Worm (Caenorhabditis elegans) whole organism, young adult: Measurements from ENCODE around the gene R02F2.7.
A peak's percentile ranks its signal among the peaks of the same experiment; 100 is the strongest.

ENCODE experiments used
- B0336.3 ChIP-seq: fragments of 200-800 bp; sonication (Bioruptor generic); IDR thresholded peaks from 2 replicates; pipeline ENCODE4 v1.3.6; 2022; ENCODE audit warnings: missing genetic modification characterization, missing compliant biosample characterization
- C06A6.2 ChIP-seq: fragments of 200-800 bp; sonication (Bioruptor generic); conservative IDR thresholded peaks from 2 replicates; pipeline ENCODE4 v1.3.6; 2022; ENCODE audit warnings: missing genetic modification characterization, missing compliant biosample characterization
- F22D6.2 ChIP-seq: sonication (generic microtip); optimal IDR thresholded peaks from 2 replicates; lab custom pipeline; 2016; ENCODE audit warnings: mild to moderate bottlenecking, missing genetic modification characterization, missing compliant biosample characterization
- F37B4.10 ChIP-seq: fragments of 200-800 bp; sonication (Bioruptor generic); IDR thresholded peaks from 2 replicates; pipeline ENCODE4 v1.3.6; 2022; ENCODE audit warnings: missing genetic modification characterization, missing compliant biosample characterization
- F39B2.1 ChIP-seq: fragments of 200-800 bp; sonication (Bioruptor generic); IDR thresholded peaks from 2 replicates; pipeline ENCODE4 v1.3.6; 2022; ENCODE audit warnings: missing genetic modification reagents, missing genetic modification characterization, missing compliant biosample characterization
- F49E8.2 ChIP-seq: sonication (generic microtip); optimal IDR thresholded peaks from 3 replicates; lab custom pipeline; 2017; ENCODE audit warnings: missing genetic modification characterization, mild to moderate bottlenecking, missing compliant biosample characterization, antibody characterized with exemption, moderate library complexity; ENCODE audit not compliant: insufficient read depth
- K11D2.4 ChIP-seq: fragments of 200-800 bp; sonication (Bioruptor generic); IDR thresholded peaks from 2 replicates; pipeline ENCODE4 v1.3.6; 2022; ENCODE audit warnings: missing genetic modification reagents, missing genetic modification characterization, missing compliant biosample characterization
- T07F8.4 ChIP-seq: sonication (generic microtip); optimal IDR thresholded peaks from 2 replicates; lab custom pipeline; 2016; ENCODE audit warnings: mild to moderate bottlenecking, missing genetic modification characterization, moderate library complexity, missing compliant biosample characterization
- ZK185.1 ChIP-seq: sonication (generic microtip); optimal IDR thresholded peaks from 2 replicates; lab custom pipeline; 2016; ENCODE audit warnings: mild to moderate bottlenecking, missing genetic modification characterization, missing compliant biosample characterization; ENCODE audit not compliant: poor library complexity, severe bottlenecking
- akir-1 ChIP-seq: fragments of 200-800 bp; sonication (Bioruptor generic); optimal IDR thresholded peaks from 2 replicates; lab custom pipeline; 2018; ENCODE audit warnings: mild to moderate bottlenecking, missing genetic modification characterization, moderate library complexity, missing compliant biosample characterization
- atf-7 ChIP-seq: sonication (generic microtip); optimal IDR thresholded peaks from 2 replicates; lab custom pipeline; 2017; ENCODE audit warnings: mild to moderate bottlenecking, missing genetic modification characterization, missing compliant biosample characterization
- attf-6 ChIP-seq: fragments of 200-800 bp; sonication (Bioruptor generic); IDR thresholded peaks from 2 replicates; pipeline ENCODE4 v1.3.6; 2022; ENCODE audit warnings: missing genetic modification reagents, missing genetic modification characterization, missing compliant biosample characterization
- bed-2 ChIP-seq: fragments of 200-800 bp; sonication (Bioruptor generic); IDR thresholded peaks from 2 replicates; pipeline ENCODE4 v1.3.6; 2022; ENCODE audit warnings: missing genetic modification reagents, missing genetic modification characterization, missing compliant biosample characterization
- ceh-100 ChIP-seq: fragments of 200-800 bp; sonication (Bioruptor generic); IDR thresholded peaks from 2 replicates; pipeline ENCODE4 v1.3.6; 2022; ENCODE audit warnings: missing genetic modification reagents, missing genetic modification characterization, missing compliant biosample characterization
- ceh-40 ChIP-seq: fragments of 200-800 bp; sonication (Bioruptor generic); IDR thresholded peaks from 2 replicates; pipeline ENCODE4 v1.3.6; 2022; ENCODE audit warnings: missing genetic modification characterization, missing compliant biosample characterization
- chd-7 ChIP-seq: sonication (generic microtip); optimal IDR thresholded peaks from 2 replicates; lab custom pipeline; 2016; ENCODE audit warnings: mild to moderate bottlenecking, missing genetic modification characterization, moderate library complexity, missing compliant biosample characterization
- efl-1 ChIP-seq: fragments of 150-350 bp; optimal IDR thresholded peaks from 2 replicates; lab custom pipeline; 2014; ENCODE audit warnings: missing biosample characterization, missing genetic modification reagents, missing genetic modification characterization
- egl-18 ChIP-seq: fragments of 200-800 bp; sonication (Bioruptor generic); IDR thresholded peaks from 2 replicates; pipeline ENCODE4 v1.3.6; 2022; ENCODE audit warnings: missing genetic modification reagents, missing genetic modification characterization, missing compliant biosample characterization
- egrh-3 ChIP-seq: fragments of 200-800 bp; sonication (Bioruptor generic); IDR thresholded peaks from 2 replicates; pipeline ENCODE4 v1.3.6; 2022; ENCODE audit warnings: missing genetic modification reagents, missing genetic modification characterization, missing compliant biosample characterization
- ets-4 ChIP-seq: fragments of 200-800 bp; sonication (Bioruptor generic); optimal IDR thresholded peaks from 2 replicates; lab custom pipeline; 2018; ENCODE audit warnings: mild to moderate bottlenecking, missing genetic modification characterization, missing compliant biosample characterization
- fkh-3 ChIP-seq: sonication (generic microtip); optimal IDR thresholded peaks from 2 replicates; lab custom pipeline; 2016; ENCODE audit warnings: mild to moderate bottlenecking, missing genetic modification characterization, missing compliant biosample characterization
- hmg-1.2 ChIP-seq: fragments of 200-800 bp; sonication (Bioruptor generic); IDR thresholded peaks from 2 replicates; pipeline ENCODE4 v1.3.6; 2022; ENCODE audit warnings: missing genetic modification reagents, missing genetic modification characterization, missing compliant biosample characterization
- hrde-1 ChIP-seq: sonication (generic microtip); optimal IDR thresholded peaks from 2 replicates; lab custom pipeline; 2016; ENCODE audit warnings: missing genetic modification characterization, mild to moderate bottlenecking, missing compliant biosample characterization, moderate library complexity, missing genotype, missing genetic modification reagents, borderline replicate concordance
- lag-1 ChIP-seq: fragments of 200-800 bp; sonication (Bioruptor generic); IDR thresholded peaks from 2 replicates; pipeline ENCODE4 v1.3.6; 2022; ENCODE audit warnings: missing genetic modification reagents, missing genetic modification characterization, missing compliant biosample characterization
- let-607 ChIP-seq, 2 experiments: fragments of 200-800 bp in 1 of 2; sonication (Bioruptor generic) in 1 of 2; sonication (generic microtip) in 1 of 2; optimal IDR thresholded peaks; 2 replicates each; lab custom pipeline; 2016 to 2018; ENCODE audit warnings: mild to moderate bottlenecking in 2 of 2, missing compliant biosample characterization in 2 of 2, missing genetic modification characterization in 2 of 2, moderate library complexity in 2 of 2, missing genotype in 1 of 2
- lin-54 ChIP-seq: fragments of 200-800 bp; sonication (Bioruptor generic); optimal IDR thresholded peaks from 2 replicates; lab custom pipeline; 2018; ENCODE audit warnings: mild to moderate bottlenecking, missing genetic modification characterization, missing compliant biosample characterization
- lir-1 ChIP-seq: fragments of 200-800 bp; sonication (Bioruptor generic); conservative IDR thresholded peaks from 2 replicates; pipeline ENCODE4 v1.3.6; 2022; ENCODE audit warnings: missing genetic modification reagents, missing genetic modification characterization, missing compliant biosample characterization
- madf-3 ChIP-seq: fragments of 200-800 bp; sonication (Bioruptor generic); IDR thresholded peaks from 2 replicates; pipeline ENCODE4 v1.3.6; 2022; ENCODE audit warnings: missing genetic modification reagents, missing genetic modification characterization, missing compliant biosample characterization
- madf-6 ChIP-seq: fragments of 200-800 bp; sonication (Bioruptor generic); IDR thresholded peaks from 2 replicates; pipeline ENCODE4 v1.3.6; 2022; ENCODE audit warnings: missing genetic modification reagents, missing genetic modification characterization, missing compliant biosample characterization
- mcd-1 ChIP-seq: fragments of 200-800 bp; sonication (Bioruptor generic); IDR thresholded peaks from 2 replicates; pipeline ENCODE4 v1.3.6; 2022; ENCODE audit warnings: missing genetic modification reagents, missing genetic modification characterization, missing compliant biosample characterization
- mel-28 ChIP-seq: sonication (generic microtip); optimal IDR thresholded peaks from 2 replicates; lab custom pipeline; 2016; ENCODE audit warnings: borderline replicate concordance, mild to moderate bottlenecking, missing genetic modification characterization, missing compliant biosample characterization
- nfya-1 ChIP-seq: sonication (generic microtip); optimal IDR thresholded peaks from 2 replicates; lab custom pipeline; 2017; ENCODE audit warnings: antibody characterized with exemption, missing compliant biosample characterization, missing genetic modification characterization, borderline replicate concordance; ENCODE audit not compliant: insufficient read depth
- nhr-179 ChIP-seq: sonication (generic microtip); optimal IDR thresholded peaks from 2 replicates; lab custom pipeline; 2016; ENCODE audit warnings: mild to moderate bottlenecking, missing genetic modification characterization, missing compliant biosample characterization
- nhr-27 ChIP-seq: fragments of 200-800 bp; sonication (Bioruptor generic); optimal IDR thresholded peaks from 2 replicates; lab custom pipeline; 2018; ENCODE audit warnings: mild to moderate bottlenecking, missing genetic modification characterization, moderate library complexity, missing compliant biosample characterization
- rec-8 ChIP-seq, 2 experiments: sonication (generic microtip); optimal IDR thresholded peaks; 2 replicates each; lab custom pipeline; 2016; ENCODE audit warnings: mild to moderate bottlenecking in 2 of 2, missing genetic modification characterization in 2 of 2, missing genetic modification reagents in 2 of 2, missing genotype in 2 of 2, missing biosample characterization in 1 of 2, missing compliant biosample characterization in 1 of 2, moderate library complexity in 1 of 2
- rpc-1 ChIP-seq, 2 experiments: fragments of 150-350 bp in 1 of 2; sonication (generic microtip) in 1 of 2; optimal IDR thresholded peaks; 2 replicates each; lab custom pipeline; 2014 to 2018; ENCODE audit warnings: missing biosample characterization in 1 of 2, missing genetic modification characterization in 1 of 2, missing genetic modification reagents in 1 of 2, missing genotype in 1 of 2
- sea-2 ChIP-seq: fragments of 200-800 bp; sonication (Bioruptor generic); IDR thresholded peaks from 2 replicates; pipeline ENCODE4 v1.3.6; 2022; ENCODE audit warnings: missing genetic modification characterization, missing compliant biosample characterization
- tbx-9 ChIP-seq: sonication (generic microtip); optimal IDR thresholded peaks from 2 replicates; lab custom pipeline; 2016; ENCODE audit warnings: borderline replicate concordance, missing genetic modification characterization, inconsistent platforms, missing compliant biosample characterization
- unc-130 ChIP-seq: sonication (generic microtip); optimal IDR thresholded peaks from 2 replicates; lab custom pipeline; 2016; ENCODE audit warnings: missing genetic modification reagents, missing genetic modification characterization, missing compliant biosample characterization
- zfh-2 ChIP-seq: fragments of 200-800 bp; sonication (Bioruptor generic); conservative IDR thresholded peaks from 2 replicates; pipeline ENCODE4 v1.3.6; 2022; ENCODE audit warnings: missing genetic modification reagents, missing genetic modification characterization, missing compliant biosample characterization
- ztf-22 ChIP-seq: fragments of 200-800 bp; sonication (Bioruptor generic); optimal IDR thresholded peaks from 2 replicates; lab custom pipeline; 2018; ENCODE audit warnings: mild to moderate bottlenecking, missing genetic modification characterization, moderate library complexity, missing compliant biosample characterization
- ztf-6 ChIP-seq: fragments of 200-800 bp; sonication (Bioruptor generic); IDR thresholded peaks from 2 replicates; pipeline ENCODE4 v1.3.6; 2022; ENCODE audit warnings: missing genetic modification reagents, missing genetic modification characterization, missing compliant biosample characterization

R02F2.7 gene

DNA sequence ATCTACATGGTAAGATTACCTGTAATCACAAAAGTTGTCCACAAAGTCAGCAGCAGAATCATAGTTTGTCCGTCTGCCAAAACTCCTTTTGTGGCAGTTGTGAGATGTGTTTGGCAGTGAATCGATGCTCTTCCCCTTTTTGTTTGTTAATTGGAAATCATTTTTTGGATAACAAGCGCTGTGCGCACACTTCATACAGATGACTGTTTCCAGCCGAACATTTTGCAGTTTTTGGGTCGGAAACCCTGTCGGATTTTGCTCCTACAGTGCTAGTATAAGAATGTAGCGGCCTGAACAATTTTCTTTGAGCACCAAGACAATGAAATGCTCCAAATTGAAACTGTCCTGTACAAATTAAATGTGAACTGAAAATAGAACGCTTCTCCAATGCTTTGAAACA is 25.1 kb upstream of the R02F2.7 start, which contains the start of gene D1044.7:
TSS of gene D1044.7 (minus strand) at position 101 of the 400 bp plus-strand sequence.
- TF ChIP-seq madf-3 (GFP tag; lab: Robert Waterston, UW), result peak; percentile 34; the same call in 1 of the 2 replicates
- TF ChIP-seq let-607 (tag; optimal IDR thresholded peaks at IDR 0.05; lab: Kevin White, UChicago), result no peak

DNA sequence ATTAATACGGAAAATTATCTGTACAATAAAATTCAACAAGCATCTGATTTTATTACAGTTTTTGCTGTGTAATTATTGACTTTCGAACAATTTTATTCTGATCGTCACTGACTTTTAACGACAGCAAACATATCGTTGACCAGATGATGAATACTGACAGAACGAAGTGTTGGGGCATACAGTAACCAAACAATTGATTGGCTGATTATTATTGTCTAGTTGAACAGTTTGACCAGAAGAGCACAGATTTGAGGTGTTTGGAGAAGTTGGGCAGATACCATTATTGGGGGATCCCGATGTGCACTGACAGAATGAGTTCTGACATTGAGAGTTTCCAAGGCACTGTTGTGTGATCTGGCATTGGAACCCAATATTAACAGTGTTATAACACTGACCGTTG is 23.4 kb upstream of the R02F2.7 start:
- no peak for TF ChIP-seq ztf-22 (GFP tag; lab: Kevin White, UChicago)
- TF ChIP-seq F37B4.10 (GFP tag; lab: Robert Waterston, UW), result 0 out of 2 replicates have a peak, but pooled peaks have one; percentile 76
- TF ChIP-seq, all 124 proteins: peak for 1

DNA sequence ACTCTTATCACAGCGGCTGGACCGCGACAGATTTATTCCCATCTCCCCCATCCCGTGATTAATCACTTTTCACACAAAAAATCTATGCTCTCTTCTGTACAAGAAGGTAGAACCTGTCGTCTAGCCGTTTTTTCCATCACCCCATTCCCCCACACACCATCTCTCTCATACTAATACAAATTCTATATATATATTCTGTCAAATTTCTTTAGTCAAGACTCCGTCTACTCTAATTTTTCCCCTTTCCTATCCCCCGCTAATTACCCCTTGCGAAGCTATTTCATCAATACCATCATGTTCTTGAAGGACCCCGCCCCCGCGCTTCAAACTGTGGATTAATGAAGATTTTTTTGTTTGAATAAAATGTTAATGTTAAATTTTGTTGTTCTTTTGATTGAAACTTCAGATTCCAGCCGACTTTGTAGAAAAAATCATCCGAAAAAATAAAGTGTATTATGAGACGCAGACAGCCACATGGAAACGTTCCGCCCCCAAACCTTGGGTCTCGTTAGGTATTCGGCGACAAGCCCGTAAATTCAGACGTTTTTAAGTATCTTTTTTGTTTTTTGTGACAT is 22.5 kb upstream of the R02F2.7 start:
- no peak; the same call in 1 of the 2 replicates for TF ChIP-seq C06A6.2
- TF ChIP-seq unc-130 (GFP tag; lab: Kevin White, UChicago), result no peak
- no peak for TF ChIP-seq bed-2 (GFP tag; lab: Robert Waterston, UW)
- no peak for TF ChIP-seq egl-18 (GFP tag; lab: Robert Waterston, UW)
- no peak for TF ChIP-seq nfya-1 (tag; lab: Kevin White, UChicago)
- TF ChIP-seq F39B2.1 (GFP tag; lab: Robert Waterston, UW), result no peak
- TF ChIP-seq sea-2 (GFP tag; lab: Robert Waterston, UW), result no peak
- no peak for TF ChIP-seq zfh-2 (GFP tag; lab: Robert Waterston, UW)
- TF ChIP-seq attf-6, result no peak
- no peak for TF ChIP-seq rpc-1 (optimal IDR thresholded peaks at IDR 0.05; lab: Kevin White, UChicago)
- TF ChIP-seq rpc-1 (tag; optimal IDR thresholded peaks at IDR 0.05; lab: Kevin White, UChicago), result no peak
- TF ChIP-seq mcd-1 (GFP tag; lab: Robert Waterston, UW), result peak; percentile 37; the same call in 1 of the 2 replicates
- no peak for TF ChIP-seq ceh-40 (GFP tag; lab: Robert Waterston, UW)
- TF ChIP-seq ztf-6 (GFP tag; lab: Robert Waterston, UW), result no peak
- peak; percentile 65 for TF ChIP-seq chd-7 (tag; lab: Kevin White, UChicago)
- TF ChIP-seq F49E8.2 (tag; lab: Kevin White, UChicago), result no peak
- TF ChIP-seq efl-1 (GFP tag; lab: Kevin White, UChicago), result no peak
- TF ChIP-seq hrde-1 (tag; lab: Kevin White, UChicago), result peak; percentile 29
- no peak for TF ChIP-seq nhr-27
- no peak for TF ChIP-seq ets-4 (GFP tag; lab: Kevin White, UChicago)
- no peak for TF ChIP-seq tbx-9 (tag; lab: Kevin White, UChicago)
- TF ChIP-seq hmg-1.2 (GFP tag; lab: Robert Waterston, UW), result no peak; the same call in 1 of the 2 replicates
- peak; percentile 35 for TF ChIP-seq ZK185.1 (tag; lab: Kevin White, UChicago)
- peak; percentile 63 for TF ChIP-seq nhr-179 (tag; lab: Kevin White, UChicago)
- no peak for TF ChIP-seq ceh-100 (GFP tag; lab: Robert Waterston, UW)
- no peak for TF ChIP-seq K11D2.4
- TF ChIP-seq egrh-3 (GFP tag; lab: Robert Waterston, UW), result peak; percentile 4; the same call in 1 of the 2 replicates
- peak; percentile 37 for TF ChIP-seq lin-54 (GFP tag; lab: Kevin White, UChicago)
- TF ChIP-seq mel-28 (tag; lab: Kevin White, UChicago), result no peak
- peak; percentile 75 for TF ChIP-seq B0336.3 (GFP tag; lab: Robert Waterston, UW)
- no peak for TF ChIP-seq lag-1 (GFP tag; lab: Robert Waterston, UW)
- peak; percentile 37 for TF ChIP-seq fkh-3
- 0 out of 2 replicates have a peak, but pooled peaks have one; percentile 12 for TF ChIP-seq lir-1
- no peak for TF ChIP-seq F22D6.2 (tag; lab: Kevin White, UChicago)
- no peak for TF ChIP-seq T07F8.4
- TF ChIP-seq madf-6 (GFP tag; lab: Robert Waterston, UW), result peak; percentile 46; the same call in 1 of the 2 replicates
- no peak for TF ChIP-seq akir-1 (GFP tag; lab: Kevin White, UChicago)
- no peak for TF ChIP-seq rec-8 (tag; optimal IDR thresholded peaks at IDR 0.05; lab: Kevin White, UChicago)
- TF ChIP-seq F37B4.10 (GFP tag; lab: Robert Waterston, UW), result no peak
- TF ChIP-seq atf-7, result peak; percentile 67
